Fruit fly (Drosophila melanogaster): ENCODE measurements around the gene CG1677.
A peak's percentile ranks its signal among the peaks of the same experiment; 100 is the strongest.

CG1677 gene

dm6 chrX:7342998-7343397 is 62.6 kb downstream of the CG1677 start:
- TF ChIP-seq CG6163 (GFP tag; IDR thresholded peaks at IDR 0.05) = no peak
- TF ChIP-seq CG6808 (GFP tag; optimal IDR thresholded peaks at IDR 0.05) = no peak
- TF ChIP-seq Hr39 (GFP tag; optimal IDR thresholded peaks at IDR 0.05) = no peak
- TF ChIP-seq Eip78C (GFP tag) = peak; percentile 3
- TF ChIP-seq Ets21C (GFP tag; optimal IDR thresholded peaks at IDR 0.05) = no peak
- TF ChIP-seq OdsH (GFP tag; optimal IDR thresholded peaks at IDR 0.05) = no peak

DNA sequence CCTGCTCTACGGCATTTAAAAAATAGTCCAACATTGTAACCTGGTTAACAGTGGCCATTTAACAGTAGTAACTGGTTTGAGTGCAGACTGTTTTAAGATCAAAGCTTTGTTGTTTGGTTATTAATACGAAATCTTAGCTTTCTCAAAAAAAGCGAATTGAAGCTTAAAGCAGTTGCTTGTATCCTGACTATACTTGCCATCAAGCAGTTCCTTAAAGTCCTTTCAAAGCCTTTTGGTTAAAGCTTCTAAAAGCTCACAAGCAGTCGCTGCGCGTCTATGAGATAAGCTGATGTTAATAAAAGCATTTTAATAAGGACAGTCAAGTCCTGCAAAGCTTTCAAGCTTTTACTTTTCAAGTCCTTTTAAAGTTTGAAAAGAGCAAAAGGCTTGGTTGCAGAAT is 64.9 kb downstream of the CG1677 start:
- TF ChIP-seq CG10631 (GFP tag; optimal IDR thresholded peaks at IDR 0.05) (no peak), dsx (GFP tag; optimal IDR thresholded peaks at IDR 0.05; ENCODE audit: poor library complexity, severe bottlenecking) (peak; percentile 79)

DNA sequence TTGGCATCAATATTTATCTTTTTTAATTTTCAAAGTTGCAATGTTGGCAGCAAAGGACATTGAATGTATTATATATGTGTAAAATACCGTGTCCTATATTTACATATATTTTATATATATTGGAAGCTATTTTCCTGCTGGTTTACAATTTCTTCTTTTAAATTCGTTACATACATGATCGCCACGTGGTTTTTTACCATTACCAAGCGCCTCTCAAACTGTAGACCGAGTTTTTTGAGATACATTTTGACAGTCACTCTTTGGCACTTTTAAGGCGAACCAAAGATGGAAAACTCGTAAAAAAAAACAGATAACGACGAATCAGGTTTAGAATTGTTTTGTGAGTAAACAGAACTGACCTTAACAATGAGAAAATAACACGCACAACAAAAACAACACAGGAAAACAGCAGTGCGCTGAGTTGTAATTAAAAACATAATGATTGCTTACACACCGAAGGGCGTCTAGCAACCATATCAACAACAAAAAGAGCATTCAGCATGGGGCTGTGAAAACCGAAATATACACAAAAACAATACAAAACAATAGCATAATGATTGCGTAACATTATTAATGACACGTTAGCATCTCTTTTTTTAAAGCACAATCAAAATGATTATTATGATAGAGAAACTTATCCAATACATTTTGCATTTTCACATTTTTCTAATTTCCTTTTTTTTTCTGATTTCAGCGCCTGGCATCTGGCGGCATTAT is 65.8 kb downstream of the CG1677 start:
- TF ChIP-seq CG15336 (GFP tag; IDR thresholded peaks at IDR 0.05) = no peak
- TF ChIP-seq dsx (GFP tag; optimal IDR thresholded peaks at IDR 0.05; ENCODE audit: poor library complexity, severe bottlenecking) = no peak
- no peak for TF ChIP-seq Met (GFP tag; optimal IDR thresholded peaks at IDR 0.05)
- TF ChIP-seq CG6808 (GFP tag; optimal IDR thresholded peaks at IDR 0.05) = no peak
- no peak for TF ChIP-seq CG6854 (GFP tag; optimal IDR thresholded peaks at IDR 0.05)
- no peak for TF ChIP-seq CG3919 (GFP tag; optimal IDR thresholded peaks at IDR 0.05)
- no peak for TF ChIP-seq net (GFP tag; optimal IDR thresholded peaks at IDR 0.05)
- TF ChIP-seq CG10669 (GFP tag; optimal IDR thresholded peaks at IDR 0.05) = no peak
- TF ChIP-seq CG8632 (GFP tag; optimal IDR thresholded peaks at IDR 0.05) = no peak
- no peak for TF ChIP-seq CG6276 (GFP tag; optimal IDR thresholded peaks at IDR 0.05)
- peak; percentile 32 for TF ChIP-seq Eip78C (GFP tag)
- no peak for TF ChIP-seq Lpt (GFP tag; optimal IDR thresholded peaks at IDR 0.05)
- TF ChIP-seq fkh (GFP tag; optimal IDR thresholded peaks at IDR 0.05) = peak; percentile 42
- no peak for TF ChIP-seq vri (GFP tag; optimal IDR thresholded peaks at IDR 0.05)
- no peak for TF ChIP-seq eg (GFP tag; IDR thresholded peaks at IDR 0.05)
- no peak for TF ChIP-seq CG10631 (GFP tag; optimal IDR thresholded peaks at IDR 0.05)
- TF ChIP-seq topi (GFP tag; optimal IDR thresholded peaks at IDR 0.05) = no peak

dm6 chrX:7338538-7338937 is 67.1 kb downstream of the CG1677 start:
- TF ChIP-seq fd59A (GFP tag; optimal IDR thresholded peaks at IDR 0.05) = no peak
- no peak for TF ChIP-seq dsx (GFP tag; optimal IDR thresholded peaks at IDR 0.05; ENCODE audit: poor library complexity, severe bottlenecking)
- no peak for TF ChIP-seq fd85E (GFP tag; optimal IDR thresholded peaks at IDR 0.05)
- peak; percentile 13 for TF ChIP-seq CG34406 (GFP tag; optimal IDR thresholded peaks at IDR 0.05)
- no peak for TF ChIP-seq CG6854 (GFP tag; optimal IDR thresholded peaks at IDR 0.05)
- TF ChIP-seq Met (GFP tag; optimal IDR thresholded peaks at IDR 0.05) = peak; percentile 34
- TF ChIP-seq Hr38 (GFP tag; optimal IDR thresholded peaks at IDR 0.05) = no peak
- TF ChIP-seq CG15336 (GFP tag; IDR thresholded peaks at IDR 0.05) = peak; percentile 68
- peak; percentile 39 for TF ChIP-seq Lpt (GFP tag; optimal IDR thresholded peaks at IDR 0.05)
- no peak for TF ChIP-seq Blimp-1 (GFP tag; optimal IDR thresholded peaks at IDR 0.05)
- no peak for TF ChIP-seq eg (GFP tag; IDR thresholded peaks at IDR 0.05)
- TF ChIP-seq CG10631 (GFP tag; optimal IDR thresholded peaks at IDR 0.05) = peak; percentile 8
- no peak for TF ChIP-seq CG11294 (GFP tag; IDR thresholded peaks at IDR 0.05)
- peak; percentile 88 for TF ChIP-seq Eip78C (GFP tag)
- TF ChIP-seq Gug (GFP tag; IDR thresholded peaks at IDR 0.05) = 0 out of 2 replicates have a peak, but pooled peaks have one; percentile 35
- no peak for TF ChIP-seq Ets96B (tag; optimal IDR thresholded peaks at IDR 0.05)
- TF ChIP-seq spab (GFP tag; optimal IDR thresholded peaks at IDR 0.05) = no peak
- peak; percentile 35; the same call in 1 of the 3 replicates for TF ChIP-seq CG8119 (GFP tag; IDR thresholded peaks at IDR 0.05)
- peak; percentile 43 for TF ChIP-seq CG6276 (GFP tag; optimal IDR thresholded peaks at IDR 0.05)
- peak; percentile 42 for TF ChIP-seq pdm3 (GFP tag; optimal IDR thresholded peaks at IDR 0.05)
- TF ChIP-seq achi (GFP tag; optimal IDR thresholded peaks at IDR 0.05) = peak; percentile 43
- TF ChIP-seq svp (GFP tag) = peak; percentile 54
- no peak for TF ChIP-seq Eip75B (GFP tag; optimal IDR thresholded peaks at IDR 0.05)
- no peak for TF ChIP-seq CG11902 (GFP tag; optimal IDR thresholded peaks at IDR 0.05)
- no peak for TF ChIP-seq CG6163 (GFP tag; IDR thresholded peaks at IDR 0.05)
- peak; percentile 24 for TF ChIP-seq OdsH (GFP tag; optimal IDR thresholded peaks at IDR 0.05)
- TF ChIP-seq topi (GFP tag; optimal IDR thresholded peaks at IDR 0.05) = peak; percentile 46
- TF ChIP-seq Sox102F (GFP tag; optimal IDR thresholded peaks at IDR 0.05) = no peak
- TF ChIP-seq Hr4 (GFP tag; optimal IDR thresholded peaks at IDR 0.05) = peak; percentile 69
- TF ChIP-seq CG11762 (GFP tag; optimal IDR thresholded peaks at IDR 0.05; ENCODE audit: insufficient read depth) = no peak
- peak; percentile 35 for TF ChIP-seq CG6792 (GFP tag; optimal IDR thresholded peaks at IDR 0.05)
- no peak for TF ChIP-seq CG7368 (GFP tag; optimal IDR thresholded peaks at IDR 0.05)
- TF ChIP-seq Ets21C (GFP tag; optimal IDR thresholded peaks at IDR 0.05) = peak; percentile 4
- peak; percentile 55 for TF ChIP-seq esn (GFP tag; optimal IDR thresholded peaks at IDR 0.05)
- no peak for TF ChIP-seq CG1621 (tag; optimal IDR thresholded peaks at IDR 0.05)

Data from whole organism, prepupa.